Worm (Caenorhabditis elegans): Measurements from ENCODE around the gene sri-45.

sri-45 gene

DNA sequence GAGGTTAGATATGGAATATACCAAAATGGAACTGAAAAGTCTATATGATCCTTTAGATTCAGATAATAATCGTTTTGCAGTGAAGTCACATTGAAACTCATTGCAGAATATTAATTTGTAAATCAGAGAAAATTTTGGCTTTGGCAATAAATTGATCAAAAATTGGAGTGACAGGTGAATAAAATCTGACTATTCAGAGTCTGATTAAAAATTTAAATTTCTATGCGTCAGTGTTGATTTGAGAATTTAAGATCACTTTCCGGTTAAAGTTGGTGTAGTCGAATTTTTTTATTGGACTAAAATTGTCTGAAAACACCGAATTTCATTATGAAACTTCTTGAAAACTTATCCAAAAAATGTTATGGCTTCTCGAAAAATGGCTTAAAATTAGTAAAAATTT is at the start of gene sri-45:
Gene sri-45, minus strand, starts transcription at position 101 of the 400 bp plus-strand sequence.
- TF ChIP-seq nhr-23 (tag; optimal IDR thresholded peaks at IDR 0.05), result no peak
- TF ChIP-seq mdl-1 (tag; optimal IDR thresholded peaks at IDR 0.05), result no peak
- no peak for TF ChIP-seq nhr-11 (tag; optimal IDR thresholded peaks at IDR 0.05)
- TF ChIP-seq daf-12 (tag; optimal IDR thresholded peaks at IDR 0.05), result no peak
- TF ChIP-seq sea-2 (GFP tag; optimal IDR thresholded peaks at IDR 0.05), result no peak
- no peak for TF ChIP-seq nhr-67 (tag; optimal IDR thresholded peaks at IDR 0.05)
- no peak for TF ChIP-seq zag-1 (tag; optimal IDR thresholded peaks at IDR 0.05)
- TF ChIP-seq nhr-28 (tag; optimal IDR thresholded peaks at IDR 0.05), result no peak
- no peak for TF ChIP-seq ama-1 (optimal IDR thresholded peaks at IDR 0.05)
- no peak for TF ChIP-seq pha-4 (tag; optimal IDR thresholded peaks at IDR 0.05)
- TF ChIP-seq aly-2 (tag; optimal IDR thresholded peaks at IDR 0.05), result no peak
- TF ChIP-seq R02D3.7 (tag; optimal IDR thresholded peaks at IDR 0.05), result no peak
- TF ChIP-seq nhr-43 (tag; optimal IDR thresholded peaks at IDR 0.05; ENCODE audit: poor library complexity, severe bottlenecking), result no peak
- TF ChIP-seq lin-15B (tag; optimal IDR thresholded peaks at IDR 0.05), result no peak
- no peak for TF ChIP-seq ztf-4 (tag; optimal IDR thresholded peaks at IDR 0.05)
- no peak for TF ChIP-seq ZK546.5 (tag; optimal IDR thresholded peaks at IDR 0.05)
- TF ChIP-seq unc-39 (tag; optimal IDR thresholded peaks at IDR 0.05), result no peak
- no peak for TF ChIP-seq unc-62 (GFP tag; optimal IDR thresholded peaks at IDR 0.05)
- no peak for TF ChIP-seq elt-2 (tag; optimal IDR thresholded peaks at IDR 0.05)
- TF ChIP-seq egl-5 (tag; optimal IDR thresholded peaks at IDR 0.05), result no peak

DNA sequence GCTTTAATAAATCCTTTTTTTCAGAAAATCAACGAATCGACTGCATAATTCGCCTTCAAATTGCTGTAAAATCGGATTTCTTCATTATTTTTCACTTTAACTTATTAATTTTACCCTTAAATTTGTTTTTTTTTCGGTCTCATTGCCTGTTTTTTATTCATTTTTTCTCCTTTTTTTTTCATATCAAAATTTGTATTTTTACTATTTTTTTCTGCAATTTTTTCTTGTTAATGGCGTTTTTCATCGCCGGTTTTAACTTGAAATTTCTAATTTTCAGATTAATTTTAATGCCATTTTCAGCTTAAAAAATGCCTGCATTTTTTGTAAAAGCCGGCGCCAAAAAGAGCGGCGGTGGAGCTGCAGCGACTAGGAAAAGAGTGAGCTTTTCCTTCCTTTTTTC is 47.5 kb upstream of the sri-45 start, which contains the start of gene T02H6.1:
Gene T02H6.1, plus strand, starts transcription at position 301 of the 400 bp plus-strand sequence.
- TF ChIP-seq pqm-1 (tag; optimal IDR thresholded peaks at IDR 0.05) (no peak), pha-4 (tag; optimal IDR thresholded peaks at IDR 0.05) (no peak), ceh-28 (tag; optimal IDR thresholded peaks at IDR 0.05) (no peak), skn-1 (tag; optimal IDR thresholded peaks at IDR 0.05) (no peak), fos-1 (tag; optimal IDR thresholded peaks at IDR 0.05) (no peak), R02D3.7 (tag; optimal IDR thresholded peaks at IDR 0.05) (no peak), fkh-10 (GFP tag; optimal IDR thresholded peaks at IDR 0.05) (no peak), nfya-1 (tag; optimal IDR thresholded peaks at IDR 0.05; ENCODE audit: insufficient read depth) (no peak), mdl-1 (tag; optimal IDR thresholded peaks at IDR 0.05) (no peak), elt-3 (tag; optimal IDR thresholded peaks at IDR 0.05) (no peak), tbx-2 (tag; optimal IDR thresholded peaks at IDR 0.05) (no peak), nhr-28 (tag; optimal IDR thresholded peaks at IDR 0.05) (no peak), nhr-23 (tag; optimal IDR thresholded peaks at IDR 0.05) (no peak), ama-1 (optimal IDR thresholded peaks at IDR 0.05) (no peak), mml-1 (tag; optimal IDR thresholded peaks at IDR 0.05) (no peak), aly-2 (tag; optimal IDR thresholded peaks at IDR 0.05) (no peak), ceh-9 (tag; optimal IDR thresholded peaks at IDR 0.05) (no peak), nhr-76 (tag; optimal IDR thresholded peaks at IDR 0.05) (no peak), lin-15B (tag; optimal IDR thresholded peaks at IDR 0.05) (no peak)

DNA sequence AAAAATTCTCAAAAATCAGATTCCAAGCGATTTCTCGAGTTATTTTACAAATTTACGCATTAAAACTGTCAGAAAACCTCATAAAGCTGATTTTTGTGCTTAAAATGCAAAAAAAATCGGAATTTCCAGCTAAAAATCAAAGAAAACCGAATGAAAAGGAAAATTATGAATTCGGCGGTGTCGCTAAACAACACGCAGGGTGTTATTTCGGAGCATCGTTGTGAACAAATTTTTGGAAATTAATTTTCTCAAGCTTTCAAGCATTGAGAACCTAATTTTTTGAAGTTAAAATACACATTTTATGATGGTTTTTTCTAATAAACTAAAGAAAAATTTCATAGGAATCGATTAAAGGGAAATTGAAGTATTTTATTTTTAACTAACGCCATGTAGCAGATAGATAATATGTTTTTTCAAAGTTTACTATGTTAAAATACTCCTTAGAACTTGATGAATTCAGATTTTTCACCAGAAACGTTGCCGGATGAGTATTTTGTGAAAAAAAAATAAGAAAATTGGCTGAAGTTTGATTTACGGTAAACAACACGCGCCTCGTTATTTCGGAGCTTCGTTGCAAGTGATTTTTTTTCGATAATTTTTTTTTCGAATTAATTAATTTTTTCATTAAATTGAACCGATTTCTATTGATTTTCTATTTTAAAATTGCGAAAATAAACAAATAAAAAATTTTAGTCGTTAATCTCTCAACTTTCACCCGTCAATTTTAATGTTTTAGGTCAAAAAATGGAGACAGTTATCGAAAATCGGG is 40.0 kb upstream of the sri-45 start, which contains the start of gene thoc-1:
Gene thoc-1, plus strand, starts transcription at position 737 of the 769 bp plus-strand sequence.
- TF ChIP-seq unc-62 (GFP tag; optimal IDR thresholded peaks at IDR 0.05) (no peak), ztf-4 (tag; optimal IDR thresholded peaks at IDR 0.05) (no peak), nhr-12 (tag; optimal IDR thresholded peaks at IDR 0.05) (no peak), R02D3.7 (tag; optimal IDR thresholded peaks at IDR 0.05) (no peak), lsy-12 (tag; optimal IDR thresholded peaks at IDR 0.05) (no peak), elt-2 (tag; optimal IDR thresholded peaks at IDR 0.05) (no peak), nhr-76 (tag; optimal IDR thresholded peaks at IDR 0.05) (no peak), nhr-67 (tag; optimal IDR thresholded peaks at IDR 0.05) (no peak), pha-4 (tag; optimal IDR thresholded peaks at IDR 0.05) (no peak), ama-1 (optimal IDR thresholded peaks at IDR 0.05) (no peak), tbx-2 (tag; optimal IDR thresholded peaks at IDR 0.05) (no peak), elt-1 (tag; optimal IDR thresholded peaks at IDR 0.05) (no peak), skn-1 (tag; optimal IDR thresholded peaks at IDR 0.05) (no peak), pqm-1 (tag; optimal IDR thresholded peaks at IDR 0.05) (no peak), nhr-25 (tag; optimal IDR thresholded peaks at IDR 0.05) (no peak), nfya-1 (tag; optimal IDR thresholded peaks at IDR 0.05; ENCODE audit: insufficient read depth) (no peak), fkh-10 (GFP tag; optimal IDR thresholded peaks at IDR 0.05) (no peak), hmg-11 (tag; optimal IDR thresholded peaks at IDR 0.05) (no peak)
